Fruit fly (Drosophila melanogaster) whole organism, prepupa: ENCODE measurements around the gene unc-13-4A.

Experiments
- Blimp-1 ChIP-seq: fragments of 200-800 bp; sonication (Bioruptor generic); optimal IDR thresholded peaks from 3 replicates; lab custom pipeline; 2017; ENCODE audit warnings: missing biosample characterization, missing genetic modification characterization, mild to moderate bottlenecking, moderate library complexity, missing genetic modification reagents
- CG10669 ChIP-seq: fragments of 200-800 bp; sonication (Bioruptor generic); optimal IDR thresholded peaks from 3 replicates; lab custom pipeline; 2018; ENCODE audit warnings: missing biosample characterization, mild to moderate bottlenecking, missing genetic modification characterization, moderate library complexity
- CG11294 ChIP-seq: fragments of 200-800 bp; sonication (Bioruptor generic); IDR thresholded peaks from 2 replicates; pipeline ENCODE4 v1.3.6; 2022; ENCODE audit warnings: missing biosample characterization, missing genetic modification characterization
- CG11762 ChIP-seq: fragments of 200-800 bp; sonication (Bioruptor generic); optimal IDR thresholded peaks from 3 replicates; lab custom pipeline; 2016; ENCODE audit warnings: missing biosample characterization, missing genetic modification characterization; ENCODE audit not compliant: insufficient read depth
- CG15336 ChIP-seq: fragments of 200-800 bp; sonication (Bioruptor generic); IDR thresholded peaks from 2 replicates; pipeline ENCODE4 v1.3.6; 2022; ENCODE audit warnings: missing biosample characterization, missing genetic modification characterization
- CG1621 ChIP-seq: fragments of 200-800 bp; sonication (Bioruptor generic); optimal IDR thresholded peaks from 3 replicates; lab custom pipeline; 2018; ENCODE audit warnings: missing biosample characterization, mild to moderate bottlenecking, missing genetic modification characterization
- CG16779 ChIP-seq: fragments of 200-800 bp; sonication (Bioruptor generic); optimal IDR thresholded peaks from 3 replicates; lab custom pipeline; 2017; ENCODE audit warnings: missing biosample characterization, mild to moderate bottlenecking, missing genetic modification characterization
- CG3032 ChIP-seq: fragments of 200-800 bp; optimal IDR thresholded peaks from 2 replicates; lab custom pipeline; 2019; ENCODE audit warnings: missing biosample characterization, mild to moderate bottlenecking, missing genetic modification characterization, moderate library complexity
- CG31627 ChIP-seq: fragments of 200-800 bp; sonication (Bioruptor generic); optimal IDR thresholded peaks from 3 replicates; lab custom pipeline; 2016; ENCODE audit warnings: missing biosample characterization, missing genetic modification characterization
- CG32006 ChIP-seq: fragments of 200-800 bp; sonication (Bioruptor generic); optimal IDR thresholded peaks from 3 replicates; lab custom pipeline; 2017; ENCODE audit warnings: missing biosample characterization, mild to moderate bottlenecking, missing genetic modification characterization
- CG34406 ChIP-seq: fragments of 200-800 bp; sonication (Bioruptor generic); optimal IDR thresholded peaks from 3 replicates; lab custom pipeline; 2016; ENCODE audit warnings: missing biosample characterization, missing genetic modification characterization
- CG3919 ChIP-seq: fragments of 200-800 bp; sonication (Bioruptor generic); optimal IDR thresholded peaks from 3 replicates; lab custom pipeline; 2016; ENCODE audit warnings: missing biosample characterization, missing genetic modification characterization
- CG4318 ChIP-seq: fragments of 200-800 bp; sonication (Bioruptor generic); optimal IDR thresholded peaks from 3 replicates; lab custom pipeline; 2017; ENCODE audit warnings: missing biosample characterization, mild to moderate bottlenecking, missing genetic modification characterization
- CG6808 ChIP-seq: fragments of 200-800 bp; sonication (Bioruptor generic); optimal IDR thresholded peaks from 3 replicates; lab custom pipeline; 2017; ENCODE audit warnings: missing biosample characterization, missing genetic modification characterization, mild to moderate bottlenecking, moderate library complexity, missing genetic modification reagents
- CG6854 ChIP-seq: fragments of 200-800 bp; sonication (Bioruptor generic); optimal IDR thresholded peaks from 2 replicates; lab custom pipeline; 2017; ENCODE audit warnings: missing biosample characterization, mild to moderate bottlenecking, missing genetic modification characterization
- CG7368 ChIP-seq: fragments of 200-800 bp; sonication (Bioruptor generic); optimal IDR thresholded peaks from 3 replicates; lab custom pipeline; 2016; ENCODE audit warnings: missing biosample characterization, missing genetic modification characterization
- CG8119 ChIP-seq: fragments of 200-800 bp; sonication (Bioruptor generic); IDR thresholded peaks from 3 replicates; pipeline ENCODE4 v1.3.6; 2022; ENCODE audit warnings: missing biosample characterization, missing genetic modification characterization
- CG8319 ChIP-seq: fragments of 200-800 bp; sonication (Bioruptor generic); optimal IDR thresholded peaks from 3 replicates; lab custom pipeline; 2016; ENCODE audit warnings: missing biosample characterization, missing genetic modification characterization
- CG8632 ChIP-seq: fragments of 200-800 bp; sonication (Bioruptor generic); optimal IDR thresholded peaks from 3 replicates; lab custom pipeline; 2016; ENCODE audit warnings: missing biosample characterization, missing genetic modification characterization
- CG9139 ChIP-seq: fragments of 200-800 bp; sonication (Bioruptor generic); optimal IDR thresholded peaks from 3 replicates; lab custom pipeline; 2017; ENCODE audit warnings: missing biosample characterization, mild to moderate bottlenecking, missing genetic modification characterization
- Eip75B ChIP-seq: fragments of 200-800 bp; sonication (Bioruptor generic); optimal IDR thresholded peaks from 3 replicates; lab custom pipeline; 2016; ENCODE audit warnings: missing biosample characterization, missing genetic modification characterization
- Eip78C ChIP-seq: fragments of 200-800 bp; sonication (Bioruptor generic); peaks from one replicate; lab custom pipeline; 2016; ENCODE audit warnings: missing biosample characterization, missing genetic modification characterization
- Eip93F ChIP-seq: fragments of 200-800 bp; sonication (Bioruptor generic); optimal IDR thresholded peaks from 2 replicates; lab custom pipeline; 2016; ENCODE audit warnings: missing biosample characterization, mild to moderate bottlenecking, missing genetic modification characterization
- Ets21C ChIP-seq: fragments of 200-800 bp; sonication (Bioruptor generic); optimal IDR thresholded peaks from 3 replicates; lab custom pipeline; 2016; ENCODE audit warnings: missing biosample characterization, missing genetic modification characterization
- Ets96B ChIP-seq: fragments of 200-800 bp; optimal IDR thresholded peaks from 2 replicates; lab custom pipeline; 2019; ENCODE audit warnings: missing biosample characterization, mild to moderate bottlenecking, missing genetic modification characterization, moderate library complexity
- Gug ChIP-seq: fragments of 200-800 bp; sonication (Bioruptor generic); IDR thresholded peaks from 2 replicates; pipeline ENCODE4 v1.3.6; 2022; ENCODE audit warnings: missing biosample characterization, missing genetic modification characterization
- Hr39 ChIP-seq: fragments of 200-800 bp; sonication (Bioruptor generic); optimal IDR thresholded peaks from 2 replicates; lab custom pipeline; 2016; ENCODE audit warnings: missing biosample characterization, missing genetic modification characterization
- Hr4 ChIP-seq: fragments of 200-800 bp; sonication (Bioruptor generic); optimal IDR thresholded peaks from 3 replicates; lab custom pipeline; 2016; ENCODE audit warnings: missing biosample characterization, missing genetic modification characterization
- Lpt ChIP-seq: fragments of 200-800 bp; sonication (Bioruptor generic); optimal IDR thresholded peaks from 3 replicates; lab custom pipeline; 2016; ENCODE audit warnings: missing biosample characterization, missing genetic modification characterization
- Met ChIP-seq: fragments of 200-800 bp; sonication (Bioruptor generic); optimal IDR thresholded peaks from 3 replicates; lab custom pipeline; 2016; ENCODE audit warnings: missing biosample characterization, missing genetic modification characterization
- OdsH ChIP-seq: fragments of 200-800 bp; sonication (Bioruptor generic); optimal IDR thresholded peaks from 3 replicates; lab custom pipeline; 2016; ENCODE audit warnings: missing biosample characterization, missing genetic modification characterization
- Sox14 ChIP-seq: fragments of 200-800 bp; sonication (Bioruptor generic); optimal IDR thresholded peaks from 3 replicates; lab custom pipeline; 2016; ENCODE audit warnings: missing biosample characterization, missing genetic modification characterization
- Sox15 ChIP-seq: fragments of 200-800 bp; sonication (Bioruptor generic); optimal IDR thresholded peaks from 3 replicates; lab custom pipeline; 2016; ENCODE audit warnings: missing biosample characterization, missing genetic modification characterization
- achi ChIP-seq: fragments of 200-800 bp; sonication (Bioruptor generic); optimal IDR thresholded peaks from 3 replicates; lab custom pipeline; 2016; ENCODE audit warnings: missing biosample characterization, missing genetic modification characterization
- cyc ChIP-seq: fragments of 200-800 bp; sonication (Bioruptor generic); optimal IDR thresholded peaks from 3 replicates; lab custom pipeline; 2016; ENCODE audit warnings: missing biosample characterization, missing genetic modification characterization
- dac ChIP-seq: fragments of 200-800 bp; sonication (Bioruptor generic); optimal IDR thresholded peaks from 2 replicates; lab custom pipeline; 2017; ENCODE audit warnings: missing biosample characterization, mild to moderate bottlenecking, missing genetic modification characterization
- dsx ChIP-seq: fragments of 200-800 bp; optimal IDR thresholded peaks from 3 replicates; lab custom pipeline; 2019; ENCODE audit warnings: missing biosample characterization, mild to moderate bottlenecking, missing genetic modification characterization, moderate library complexity; ENCODE audit not compliant: poor library complexity, severe bottlenecking
- esn ChIP-seq: fragments of 200-800 bp; sonication (Bioruptor generic); optimal IDR thresholded peaks from 2 replicates; lab custom pipeline; 2016; ENCODE audit warnings: missing biosample characterization, mild to moderate bottlenecking, missing genetic modification characterization, moderate library complexity
- fd59A ChIP-seq: fragments of 200-800 bp; sonication (Bioruptor generic); optimal IDR thresholded peaks from 2 replicates; lab custom pipeline; 2017; ENCODE audit warnings: missing biosample characterization, mild to moderate bottlenecking, missing genetic modification characterization, missing genetic modification reagents
- fd85E ChIP-seq: fragments of 200-800 bp; sonication (Bioruptor generic); optimal IDR thresholded peaks from 3 replicates; lab custom pipeline; 2016; ENCODE audit warnings: missing biosample characterization, missing genetic modification characterization
- fkh ChIP-seq: fragments of 200-800 bp; sonication (Bioruptor generic); optimal IDR thresholded peaks from 3 replicates; lab custom pipeline; 2017; ENCODE audit warnings: missing biosample characterization, mild to moderate bottlenecking, missing genetic modification characterization, moderate library complexity
- lz ChIP-seq: fragments of 200-800 bp; sonication (Bioruptor generic); optimal IDR thresholded peaks from 3 replicates; lab custom pipeline; 2016; ENCODE audit warnings: missing biosample characterization, missing genetic modification characterization
- pdm3 ChIP-seq: fragments of 200-800 bp; sonication (Bioruptor generic); optimal IDR thresholded peaks from 3 replicates; lab custom pipeline; 2016; ENCODE audit warnings: missing biosample characterization, missing genetic modification characterization
- svp ChIP-seq: fragments of 200-800 bp; sonication (Bioruptor generic); peaks from one replicate; lab custom pipeline; 2016; ENCODE audit warnings: missing biosample characterization, missing genetic modification characterization
- topi ChIP-seq: fragments of 200-800 bp; sonication (Bioruptor generic); optimal IDR thresholded peaks from 3 replicates; lab custom pipeline; 2016; ENCODE audit warnings: missing biosample characterization, missing genetic modification characterization
- vri ChIP-seq: fragments of 200-800 bp; sonication (Bioruptor generic); optimal IDR thresholded peaks from 3 replicates; lab custom pipeline; 2016; ENCODE audit warnings: missing biosample characterization, mild to moderate bottlenecking, missing genetic modification characterization

unc-13-4A gene

dm6 chr3L:7328567-7329253 is 16.0 kb upstream of the unc-13-4A start, which contains the start of the genes mrva, CG42307 and mus312 (continued):
- TF ChIP-seq CG8319 (GFP tag; lab: Kevin White, UChicago), result no peak
- no peak for TF ChIP-seq CG6808
- peak; percentile 80 for TF ChIP-seq CG8119 (GFP tag; lab: Robert Waterston, UW)
- TF ChIP-seq CG31627 (GFP tag; lab: Kevin White, UChicago), result peak; percentile 44
- TF ChIP-seq Eip78C (GFP tag; lab: Kevin White, UChicago), result no peak
- peak; percentile 13 for TF ChIP-seq CG6854
- TF ChIP-seq, all 60 proteins: peak for 27

dm6 chr3L:7326676-7327075 is 14.0 kb upstream of the unc-13-4A start:
- TF ChIP-seq topi, result no peak
- no peak for TF ChIP-seq CG8319 (GFP tag; lab: Kevin White, UChicago)
- TF ChIP-seq CG11762 (GFP tag; lab: Kevin White, UChicago), result no peak
- TF ChIP-seq CG7368 (GFP tag; lab: Kevin White, UChicago), result no peak
- no peak for TF ChIP-seq CG15336 (GFP tag; lab: Robert Waterston, UW)
- TF ChIP-seq Ets96B (tag; lab: Kevin White, UChicago), result no peak
- TF ChIP-seq Sox15 (GFP tag; lab: Kevin White, UChicago), result no peak
- TF ChIP-seq dac, result no peak
- TF ChIP-seq fd59A (GFP tag; lab: Kevin White, UChicago), result no peak
- TF ChIP-seq Met (GFP tag; lab: Kevin White, UChicago), result no peak
- TF ChIP-seq Ets21C, result no peak
- TF ChIP-seq dsx, result no peak
- no peak for TF ChIP-seq Sox14 (GFP tag; lab: Kevin White, UChicago)
- no peak for TF ChIP-seq cyc
- TF ChIP-seq Blimp-1 (GFP tag; lab: Kevin White, UChicago), result no peak
- TF ChIP-seq lz (GFP tag; lab: Kevin White, UChicago), result no peak
- no peak for TF ChIP-seq Hr39
- no peak for TF ChIP-seq fd85E
- TF ChIP-seq, all 60 proteins: peak for 0

- no peak for TF ChIP-seq CG8319 (GFP tag; lab: Kevin White, UChicago)
- TF ChIP-seq pdm3 (GFP tag; lab: Kevin White, UChicago), result no peak
- no peak for TF ChIP-seq dac
- peak; percentile 60 for TF ChIP-seq lz (GFP tag; lab: Kevin White, UChicago)
- no peak for TF ChIP-seq Eip93F (GFP tag; lab: Kevin White, UChicago)
- TF ChIP-seq svp (GFP tag; lab: Kevin White, UChicago), result no peak
- TF ChIP-seq Met (GFP tag; lab: Kevin White, UChicago), result no peak
- TF ChIP-seq CG4318 (GFP tag; lab: Kevin White, UChicago), result no peak
- TF ChIP-seq Lpt (GFP tag; lab: Kevin White, UChicago), result no peak
- no peak for TF ChIP-seq OdsH (GFP tag; lab: Kevin White, UChicago)
- TF ChIP-seq CG34406 (GFP tag; lab: Kevin White, UChicago), result peak; percentile 32
- TF ChIP-seq Gug (GFP tag; lab: Robert Waterston, UW), result peak; percentile 60
- peak; percentile 6 for TF ChIP-seq CG10669 (GFP tag; lab: Kevin White, UChicago)
- no peak for TF ChIP-seq Blimp-1 (GFP tag; lab: Kevin White, UChicago)
- TF ChIP-seq CG8119 (GFP tag; lab: Robert Waterston, UW), result no peak
- no peak for TF ChIP-seq CG11294 (GFP tag; lab: Robert Waterston, UW)
- no peak for TF ChIP-seq CG8632 (GFP tag; lab: Kevin White, UChicago)
- no peak for TF ChIP-seq CG32006 (GFP tag; lab: Kevin White, UChicago)
- TF ChIP-seq Ets21C, result no peak
- peak; percentile 1 for TF ChIP-seq CG1621 (tag; lab: Kevin White, UChicago)
- TF ChIP-seq achi (GFP tag; lab: Kevin White, UChicago), result peak; percentile 39
- TF ChIP-seq CG6808, result no peak
- TF ChIP-seq CG11762 (GFP tag; lab: Kevin White, UChicago), result no peak
- no peak for TF ChIP-seq CG9139
- no peak for TF ChIP-seq CG15336 (GFP tag; lab: Robert Waterston, UW)
- TF ChIP-seq dsx, result peak; percentile 6
- TF ChIP-seq CG16779 (tag; lab: Kevin White, UChicago), result no peak
- TF ChIP-seq CG3032, result peak; percentile 58
- no peak for TF ChIP-seq fkh (GFP tag; lab: Kevin White, UChicago)
- TF ChIP-seq esn (GFP tag; lab: Kevin White, UChicago), result peak; percentile 54
- no peak for TF ChIP-seq vri
- TF ChIP-seq CG3919 (GFP tag; lab: Kevin White, UChicago), result peak; percentile 40
- peak; percentile 45 for TF ChIP-seq Sox15 (GFP tag; lab: Kevin White, UChicago)
- TF ChIP-seq Hr4 (GFP tag; lab: Kevin White, UChicago), result no peak
- TF ChIP-seq Eip75B (GFP tag; lab: Kevin White, UChicago), result no peak
Observed at dm6 chr3L:7323348-7323747, 10.7 kb upstream of the unc-13-4A start, which contains the start of the genes RhoGEF4 and Rint1. TSS of gene RhoGEF4 (minus strand) at chr3L:7323411. TSS of gene Rint1 (plus strand) at chr3L:7323619.
